Worm (Caenorhabditis elegans) whole organism, late embryonic: ENCODE measurements around the gene str-57.

Source experiments
- fkh-6 ChIP-seq: sonication (generic microtip); optimal IDR thresholded peaks from 2 replicates; lab custom pipeline; 2016; ENCODE audit warnings: missing genetic modification characterization, missing compliant biosample characterization
- nhr-232 ChIP-seq: sonication (generic microtip); optimal IDR thresholded peaks from 2 replicates; lab custom pipeline; 2016; ENCODE audit warnings: missing genetic modification characterization, missing compliant biosample characterization
- sox-4 ChIP-seq: sonication (generic microtip); optimal IDR thresholded peaks from 2 replicates; lab custom pipeline; 2017; ENCODE audit warnings: mild to moderate bottlenecking, missing genetic modification characterization, inconsistent platforms, missing compliant biosample characterization

DNA sequence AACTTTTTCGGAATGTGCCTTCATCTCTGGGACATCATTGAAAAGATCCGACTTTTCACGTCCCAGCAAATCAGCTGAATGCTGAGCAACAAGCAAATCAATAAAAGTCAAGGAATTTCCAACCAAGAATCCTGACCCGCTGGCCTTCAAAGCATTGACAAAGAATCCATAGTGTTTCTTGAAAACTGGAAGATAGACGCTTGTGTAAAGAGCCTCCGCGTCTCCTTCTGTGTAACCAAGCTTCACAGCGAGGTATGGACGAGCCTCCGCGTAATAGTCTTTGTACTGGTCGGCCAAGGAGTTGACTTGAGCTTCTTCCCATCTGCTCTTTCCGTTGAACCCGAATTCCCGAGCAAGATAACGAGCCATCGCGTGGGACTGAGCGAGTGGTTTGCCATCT lies 44.9 kb downstream of the str-57 start:
- TF ChIP-seq sox-4 (tag; lab: Kevin White, UChicago) (no peak), nhr-232 (tag; lab: Kevin White, UChicago) (no peak), fkh-6 (tag; lab: Kevin White, UChicago) (no peak)
